Fruit fly (Drosophila melanogaster) whole organism, prepupa: ENCODE data around the gene KP78a.

Source experiments
- Blimp-1 ChIP-seq: fragments of 200-800 bp; sonication (Bioruptor generic); optimal IDR thresholded peaks from 3 replicates; lab custom pipeline; 2017; ENCODE audit warnings: missing biosample characterization, missing genetic modification characterization, mild to moderate bottlenecking, moderate library complexity, missing genetic modification reagents
- CG11294 ChIP-seq: fragments of 200-800 bp; sonication (Bioruptor generic); IDR thresholded peaks from 2 replicates; pipeline ENCODE4 v1.3.6; 2022; ENCODE audit warnings: missing biosample characterization, missing genetic modification characterization
- CG4318 ChIP-seq: fragments of 200-800 bp; sonication (Bioruptor generic); optimal IDR thresholded peaks from 3 replicates; lab custom pipeline; 2017; ENCODE audit warnings: missing biosample characterization, mild to moderate bottlenecking, missing genetic modification characterization
- Hr4 ChIP-seq: fragments of 200-800 bp; sonication (Bioruptor generic); optimal IDR thresholded peaks from 3 replicates; lab custom pipeline; 2016; ENCODE audit warnings: missing biosample characterization, missing genetic modification characterization
- OdsH ChIP-seq: fragments of 200-800 bp; sonication (Bioruptor generic); optimal IDR thresholded peaks from 3 replicates; lab custom pipeline; 2016; ENCODE audit warnings: missing biosample characterization, missing genetic modification characterization
- Sox102F ChIP-seq: fragments of 200-800 bp; sonication (Bioruptor generic); optimal IDR thresholded peaks from 2 replicates; lab custom pipeline; 2016; ENCODE audit warnings: missing biosample characterization, mild to moderate bottlenecking, missing genetic modification characterization
- Sox14 ChIP-seq: fragments of 200-800 bp; sonication (Bioruptor generic); optimal IDR thresholded peaks from 3 replicates; lab custom pipeline; 2016; ENCODE audit warnings: missing biosample characterization, missing genetic modification characterization
- cyc ChIP-seq: fragments of 200-800 bp; sonication (Bioruptor generic); optimal IDR thresholded peaks from 3 replicates; lab custom pipeline; 2016; ENCODE audit warnings: missing biosample characterization, missing genetic modification characterization
- dac ChIP-seq: fragments of 200-800 bp; sonication (Bioruptor generic); optimal IDR thresholded peaks from 2 replicates; lab custom pipeline; 2017; ENCODE audit warnings: missing biosample characterization, mild to moderate bottlenecking, missing genetic modification characterization
- vri ChIP-seq: fragments of 200-800 bp; sonication (Bioruptor generic); optimal IDR thresholded peaks from 3 replicates; lab custom pipeline; 2016; ENCODE audit warnings: missing biosample characterization, mild to moderate bottlenecking, missing genetic modification characterization

DNA sequence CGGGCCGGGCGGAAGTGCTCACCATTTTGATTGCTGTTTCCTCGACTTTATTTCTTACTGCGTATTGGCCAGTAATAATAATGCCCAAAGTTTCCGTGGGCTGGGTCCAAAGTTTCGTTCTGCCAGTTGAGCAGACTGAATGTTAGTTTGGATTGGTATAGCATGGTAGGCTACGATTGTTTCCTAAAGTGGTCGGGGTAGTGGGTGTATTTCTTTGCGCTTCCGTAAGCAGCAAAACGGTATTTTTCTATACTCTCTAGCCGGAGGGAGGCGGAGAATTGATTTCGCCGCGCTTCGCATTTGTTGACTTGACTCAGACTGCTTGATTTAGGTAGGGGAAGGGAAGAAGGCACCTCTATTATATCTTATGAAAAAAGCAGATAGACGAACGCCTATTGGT, 9.5 kb downstream of the KP78a start:
- TF ChIP-seq Sox14 (GFP tag; lab: Kevin White, UChicago) (no peak), Hr4 (GFP tag; lab: Kevin White, UChicago) (no peak), dac (GFP tag; lab: Kevin White, UChicago) (no peak), CG11294 (GFP tag; lab: Robert Waterston, UW) (no peak), OdsH (GFP tag; lab: Kevin White, UChicago) (no peak), Blimp-1 (GFP tag; lab: Kevin White, UChicago) (no peak), CG4318 (GFP tag; lab: Kevin White, UChicago) (no peak), Sox102F (GFP tag; lab: Kevin White, UChicago) (no peak), cyc (GFP tag; lab: Kevin White, UChicago) (no peak), vri (GFP tag; lab: Kevin White, UChicago) (no peak)
